Worm (Caenorhabditis elegans) whole organism, L4 larva: ENCODE data around the gene che-6.
"Not testable (repeated sequence)": the region's sequence is repeated elsewhere in the genome, so short reads cannot be mapped to it uniquely, and the experiment has no call there.

ENCODE experiments used
- F10B5.3 ChIP-seq: sonication (generic microtip); optimal IDR thresholded peaks from 2 replicates; lab custom pipeline; 2016; ENCODE audit warnings: mild to moderate bottlenecking, missing genetic modification characterization, missing compliant biosample characterization
- F44E2.7 ChIP-seq: fragments of 200-800 bp; sonication (Bioruptor generic); IDR thresholded peaks from 2 replicates; pipeline ENCODE4 v2.1.2; 2022; ENCODE audit warnings: missing genetic modification characterization, missing compliant biosample characterization
- Y48G9A.11 ChIP-seq: fragments of 200-800 bp; sonication (Bioruptor generic); IDR thresholded peaks from 2 replicates; pipeline ENCODE4 v1.3.6; 2022; ENCODE audit warnings: missing genetic modification reagents, missing genetic modification characterization, missing compliant biosample characterization
- arid-1 ChIP-seq: fragments of 200-800 bp; sonication (Bioruptor generic); conservative IDR thresholded peaks from 2 replicates; pipeline ENCODE4 v1.3.6; 2022; ENCODE audit warnings: missing genetic modification reagents, missing genetic modification characterization, missing compliant biosample characterization
- ceh-20 ChIP-seq: fragments of 200-800 bp; sonication (Bioruptor generic); IDR thresholded peaks from 2 replicates; pipeline ENCODE4 v1.3.6; 2022; ENCODE audit warnings: missing genetic modification reagents, missing genetic modification characterization, missing compliant biosample characterization
- ceh-28 ChIP-seq: fragments of 150-350 bp; optimal IDR thresholded peaks from 2 replicates; lab custom pipeline; 2014; ENCODE audit warnings: missing biosample characterization, missing genetic modification reagents, missing genetic modification characterization
- ctbp-1 ChIP-seq: fragments of 200-800 bp; sonication (Bioruptor generic); IDR thresholded peaks from 2 replicates; pipeline ENCODE4 v1.3.6; 2022; ENCODE audit warnings: missing genetic modification reagents, missing genetic modification characterization, missing compliant biosample characterization
- dmd-6 ChIP-seq: fragments of 200-800 bp; sonication (Bioruptor generic); IDR thresholded peaks from 2 replicates; pipeline ENCODE4 v1.3.6; 2022; ENCODE audit warnings: missing genetic modification reagents, missing genetic modification characterization, missing compliant biosample characterization
- dve-1 ChIP-seq: sonication (generic microtip); optimal IDR thresholded peaks from 2 replicates; lab custom pipeline; 2017; ENCODE audit warnings: antibody characterized with exemption, mild to moderate bottlenecking, missing genetic modification characterization, missing compliant biosample characterization; ENCODE audit not compliant: insufficient read depth
- egl-43 ChIP-seq: fragments of 200-800 bp; sonication (Bioruptor generic); IDR thresholded peaks from 2 replicates; pipeline ENCODE4 v1.3.6; 2022; ENCODE audit warnings: missing genetic modification reagents, missing genetic modification characterization, missing compliant biosample characterization
- hlh-30 ChIP-seq: sonication (generic microtip); optimal IDR thresholded peaks from 2 replicates; lab custom pipeline; 2017; ENCODE audit warnings: antibody characterized with exemption, mild to moderate bottlenecking, missing genetic modification characterization, missing compliant biosample characterization; ENCODE audit not compliant: insufficient read depth
- lin-15B ChIP-seq: fragments of 150-350 bp; sonication (generic microtip); optimal IDR thresholded peaks from 3 replicates; lab custom pipeline; 2014; ENCODE audit warnings: missing biosample characterization, missing genetic modification characterization
- lin-38 ChIP-seq: fragments of 200-800 bp; sonication (Bioruptor generic); IDR thresholded peaks from 2 replicates; pipeline ENCODE4 v1.3.6; 2022; ENCODE audit warnings: missing genetic modification reagents, missing genetic modification characterization, missing compliant biosample characterization
- lir-3 ChIP-seq: sonication (generic microtip); optimal IDR thresholded peaks from 2 replicates; lab custom pipeline; 2016; ENCODE audit warnings: mild to moderate bottlenecking, missing genetic modification characterization, missing compliant biosample characterization
- madf-5 ChIP-seq, 2 experiments: fragments of 200-800 bp; sonication (Bioruptor generic); IDR thresholded peaks; 2 replicates each; pipeline ENCODE4 v1.3.6; 2022; ENCODE audit warnings: missing compliant biosample characterization in 2 of 2, missing genetic modification characterization in 2 of 2
- mxl-3 ChIP-seq: fragments of 200-800 bp; sonication (Bioruptor generic); optimal IDR thresholded peaks from 2 replicates; lab custom pipeline; 2018; ENCODE audit warnings: mild to moderate bottlenecking, missing genetic modification characterization, missing compliant biosample characterization
- nhr-10 ChIP-seq: fragments of 150-350 bp; optimal IDR thresholded peaks from 2 replicates; lab custom pipeline; 2014; ENCODE audit warnings: missing biosample characterization, missing genetic modification characterization
- nhr-102 ChIP-seq: sonication (generic microtip); optimal IDR thresholded peaks from 2 replicates; lab custom pipeline; 2016; ENCODE audit warnings: mild to moderate bottlenecking, missing genetic modification characterization, moderate library complexity, missing compliant biosample characterization
- nhr-28 ChIP-seq: fragments of 150-350 bp; optimal IDR thresholded peaks from 2 replicates; lab custom pipeline; 2014; ENCODE audit warnings: missing biosample characterization, missing genetic modification characterization
- nhr-48 ChIP-seq: sonication (generic microtip); optimal IDR thresholded peaks from 2 replicates; lab custom pipeline; 2016; ENCODE audit warnings: mild to moderate bottlenecking, missing genetic modification characterization, missing compliant biosample characterization
- pha-4 ChIP-seq, 2 experiments: fragments of 150-350 bp in 1 of 2; fragments of 200-800 bp in 1 of 2; sonication (Bioruptor generic) in 1 of 2; IDR thresholded peaks in 1 of 2; optimal IDR thresholded peaks in 1 of 2; 2 replicates each; pipeline versions ENCODE4 v1.3.6 to Lab custom; 2014 to 2022; ENCODE audit warnings: missing genetic modification characterization in 2 of 2, missing genetic modification reagents in 2 of 2, missing biosample characterization in 1 of 2, missing compliant biosample characterization in 1 of 2
- pqm-1 ChIP-seq: sonication (generic microtip); optimal IDR thresholded peaks from 2 replicates; lab custom pipeline; 2017; ENCODE audit warnings: missing biosample characterization, missing genetic modification characterization
- rbr-2 ChIP-seq: sonication (generic microtip); optimal IDR thresholded peaks from 2 replicates; lab custom pipeline; 2016; ENCODE audit warnings: missing genotype, missing genetic modification characterization, missing compliant biosample characterization
- sdz-12 ChIP-seq: fragments of 200-800 bp; sonication (Bioruptor generic); optimal IDR thresholded peaks from 2 replicates; lab custom pipeline; 2018; ENCODE audit warnings: mild to moderate bottlenecking, missing genetic modification characterization, missing compliant biosample characterization
- set-16 ChIP-seq: fragments of 200-800 bp; sonication (Bioruptor generic); IDR thresholded peaks from 2 replicates; pipeline ENCODE4 v1.3.6; 2022; ENCODE audit warnings: missing genetic modification reagents, missing genetic modification characterization, missing compliant biosample characterization
- snpc-1.2 ChIP-seq: fragments of 200-800 bp; sonication (Bioruptor generic); IDR thresholded peaks from 2 replicates; pipeline ENCODE4 v1.3.6; 2022; ENCODE audit warnings: missing genetic modification reagents, missing genetic modification characterization, missing compliant biosample characterization
- unc-62 ChIP-seq, 3 experiments: fragments of 150-350 bp in 1 of 3; sonication (generic microtip); optimal IDR thresholded peaks in 2 of 3; peaks in 1 of 3; 1 replicate in 1 of 3; 2 replicates in 2 of 3; lab custom pipeline; 2014 to 2017; ENCODE audit warnings: missing biosample characterization in 3 of 3, missing genetic modification characterization in 3 of 3, missing genetic modification reagents in 3 of 3, missing genotype in 1 of 3
- zag-1 ChIP-seq: fragments of 150-350 bp; optimal IDR thresholded peaks from 2 replicates; lab custom pipeline; 2014; ENCODE audit warnings: missing biosample characterization, missing genetic modification characterization
- ztf-11 ChIP-seq: fragments of 150-350 bp; optimal IDR thresholded peaks from 2 replicates; lab custom pipeline; 2014; ENCODE audit warnings: missing biosample characterization, missing genetic modification characterization

The che-6 gene

DNA sequence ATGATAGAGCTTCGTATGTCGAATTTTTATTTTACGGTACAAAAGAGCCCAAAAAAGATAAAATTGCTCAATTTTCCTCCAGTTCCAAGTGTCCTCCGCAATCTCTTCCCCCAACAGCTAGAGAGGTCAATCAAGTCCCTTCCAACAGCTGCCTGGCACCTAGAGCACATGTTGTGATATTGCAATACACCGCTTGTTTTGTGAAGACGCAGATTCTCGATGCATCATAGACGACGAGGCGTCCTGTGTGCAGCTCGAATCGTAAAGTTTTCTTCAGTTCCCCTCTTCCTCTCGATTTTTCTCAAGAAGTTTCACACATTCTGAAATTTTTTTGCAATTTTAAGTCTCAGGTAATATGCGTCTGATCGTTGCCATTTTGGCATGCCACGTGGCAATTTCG is 25.4 kb upstream of the che-6 start, which contains the start of gene test-1:
Gene test-1 (plus strand): TSS at position 345 of the 400 bp plus-strand sequence.
- TF ChIP-seq F10B5.3 (tag; lab: Kevin White, UChicago) (no peak), nhr-10 (tag; lab: Kevin White, UChicago) (no peak), lir-3 (tag; lab: Kevin White, UChicago) (no peak)
- TF ChIP-seq, all 104 proteins: peak for 0

DNA sequence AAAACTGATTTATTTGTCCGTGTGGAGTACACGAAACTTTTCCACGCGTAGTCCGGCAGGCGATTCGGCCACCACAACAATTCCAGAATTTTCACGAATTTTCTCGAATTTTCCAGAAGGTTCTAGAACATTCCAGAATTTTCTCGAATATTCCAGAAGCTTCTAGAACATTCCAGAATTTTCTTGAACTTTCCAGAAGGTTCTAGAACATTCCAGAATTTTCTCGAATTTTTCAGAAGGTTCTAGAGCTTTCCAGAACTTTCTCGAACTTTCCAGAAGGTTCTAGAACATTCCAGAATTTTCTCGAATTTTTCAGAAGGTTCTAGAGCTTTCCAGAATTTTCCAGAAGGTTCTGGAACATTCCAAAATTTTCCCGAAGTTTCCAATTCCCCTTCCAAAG is 24.7 kb upstream of the che-6 start:
- 0 out of 2 replicates have a peak, but pooled peaks have one; percentile 16 for TF ChIP-seq pha-4 (GFP tag; IDR thresholded peaks at IDR 0.05; lab: Robert Waterston, UW)
- not testable (repeated sequence) for TF ChIP-seq pha-4 (tag; optimal IDR thresholded peaks at IDR 0.05; lab: Kevin White, UChicago)
- TF ChIP-seq snpc-1.2 (GFP tag; lab: Robert Waterston, UW), result 0 out of 2 replicates have a peak, but pooled peaks have one; percentile 18
- peak; percentile 40; the same call in 1 of the 2 replicates for TF ChIP-seq arid-1 (GFP tag; lab: Robert Waterston, UW)
- TF ChIP-seq lin-38 (GFP tag; lab: Robert Waterston, UW), result 0 out of 2 replicates have a peak, but pooled peaks have one; percentile 36
- TF ChIP-seq ctbp-1, result 0 out of 2 replicates have a peak, but pooled peaks have one; percentile 23
- TF ChIP-seq, all 104 proteins: peak for 5; not testable (repeated sequence) for 99

ce11 chrIV:2133431-2133940 is 22.3 kb upstream of the che-6 start, which contains the start of gene C23H5.12:
TSS of gene C23H5.12 (plus strand) at chrIV:2133481.
- no peak for TF ChIP-seq egl-43
- TF ChIP-seq ceh-28 (tag; lab: Kevin White, UChicago), result peak; percentile 82
- no peak for TF ChIP-seq dve-1 (tag; lab: Kevin White, UChicago)
- TF ChIP-seq ceh-20 (GFP tag; lab: Robert Waterston, UW), result no peak
- no peak for TF ChIP-seq ztf-11 (tag; lab: Kevin White, UChicago)
- no peak for TF ChIP-seq F44E2.7 (GFP tag; lab: Robert Waterston, UW)
- TF ChIP-seq, all 104 proteins: peak for 1

DNA sequence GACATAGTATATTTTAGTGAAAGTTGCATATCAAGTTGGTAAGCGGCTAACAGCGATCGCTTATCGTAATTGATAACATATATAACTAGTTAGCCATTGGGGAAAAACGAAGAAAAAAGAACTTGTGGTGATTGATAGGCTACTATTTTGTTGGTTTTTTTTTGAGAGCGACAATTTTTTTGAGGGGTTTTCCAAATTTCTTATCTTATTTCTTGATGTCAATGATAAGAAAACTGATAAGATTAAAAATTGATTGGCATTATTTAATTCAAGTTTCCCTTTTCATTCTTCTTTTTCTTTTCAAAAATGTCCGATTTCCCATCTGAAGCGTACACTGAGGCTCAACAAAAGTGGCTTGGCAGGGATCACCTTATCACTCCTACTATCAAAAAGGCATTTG is 19.5 kb upstream of the che-6 start, which contains the start of gene prmt-6:
Gene prmt-6 (plus strand): TSS at position 252 of the 400 bp plus-strand sequence.
- TF ChIP-seq pqm-1 (peak; percentile 51), nhr-28 (tag; lab: Kevin White, UChicago) (peak; percentile 54), zag-1 (tag; lab: Kevin White, UChicago) (no peak), sdz-12 (no peak), dmd-6 (GFP tag; lab: Robert Waterston, UW) (peak; percentile 54; the same call in 1 of the 2 replicates), lin-15B (tag; lab: Kevin White, UChicago) (no peak), nhr-48 (no peak), hlh-30 (tag; lab: Kevin White, UChicago) (no peak), rbr-2 (no peak), nhr-102 (no peak)

- TF ChIP-seq Y48G9A.11 (GFP tag; lab: Robert Waterston, UW), result no peak
- TF ChIP-seq unc-62 (GFP tag; optimal IDR thresholded peaks at IDR 0.05 in 1 of 2; lab: Kevin White, UChicago), result peak in 1 of 2 experiments; percentile 27
- no peak for TF ChIP-seq unc-62 (tag; optimal IDR thresholded peaks at IDR 0.05; lab: Kevin White, UChicago)
Measured at ce11 chrIV:2128761-2129160, 17.6 kb upstream of the che-6 start, which contains the start of gene grl-20. TSS of gene grl-20 (minus strand) at chrIV:2128861.

- 0 out of 4 replicates have a peak, but pooled peaks of 1 of the 2 experiments have one; percentile 18 for TF ChIP-seq madf-5 (GFP tag; IDR thresholded peaks at IDR 0.05; lab: Robert Waterston, UW)
- no peak for TF ChIP-seq mxl-3 (GFP tag; lab: Kevin White, UChicago)
- peak; percentile 96 for TF ChIP-seq set-16
Measured at ce11 chrIV:2127375-2127774, 16.2 kb upstream of the che-6 start.
